Fruit fly (Drosophila melanogaster) whole organism, pupa: ENCODE results near the gene Hou.
A peak's percentile ranks its signal among the peaks of the same experiment; 100 is the strongest.

ENCODE experiments used
- CG10348 ChIP-seq: fragments of 200-800 bp; sonication (Bioruptor generic); IDR thresholded peaks from 2 replicates; pipeline ENCODE4 v1.3.6; 2022; ENCODE audit warnings: missing biosample characterization, missing genetic modification characterization
- CG12605 ChIP-seq: fragments of 200-800 bp; sonication (Bioruptor generic); IDR thresholded peaks from 2 replicates; pipeline ENCODE4 v1.3.6; 2022; ENCODE audit warnings: missing biosample characterization, missing genetic modification characterization
- CG13204 ChIP-seq: fragments of 200-800 bp; sonication (Bioruptor generic); optimal IDR thresholded peaks from 2 replicates; lab custom pipeline; 2018; ENCODE audit warnings: missing biosample characterization, mild to moderate bottlenecking, missing genetic modification characterization, moderate library complexity
- CG14655 ChIP-seq: fragments of 200-800 bp; sonication (Bioruptor generic); optimal IDR thresholded peaks from 3 replicates; lab custom pipeline; 2017; ENCODE audit warnings: mild to moderate bottlenecking, missing biosample characterization, missing genetic modification reagents, missing genetic modification characterization
- CG15710 ChIP-seq: fragments of 200-800 bp; sonication (Bioruptor generic); optimal IDR thresholded peaks from 2 replicates; lab custom pipeline; 2018; ENCODE audit warnings: missing biosample characterization, mild to moderate bottlenecking, missing genetic modification characterization, moderate library complexity
- CG17806 ChIP-seq: fragments of 200-800 bp; sonication (Bioruptor generic); optimal IDR thresholded peaks from 2 replicates; lab custom pipeline; 2018; ENCODE audit warnings: missing biosample characterization, mild to moderate bottlenecking, missing genetic modification characterization, moderate library complexity
- CG32121 ChIP-seq: fragments of 200-800 bp; sonication (Bioruptor generic); IDR thresholded peaks from 2 replicates; pipeline ENCODE4 v1.3.6; 2022; ENCODE audit warnings: missing biosample characterization, missing genetic modification characterization
- CG34367 ChIP-seq: fragments of 200-800 bp; sonication (Bioruptor generic); optimal IDR thresholded peaks from 2 replicates; lab custom pipeline; 2018; ENCODE audit warnings: missing biosample characterization, mild to moderate bottlenecking, missing genetic modification characterization
- CG4496 ChIP-seq: fragments of 200-800 bp; sonication (Bioruptor generic); IDR thresholded peaks from 3 replicates; pipeline ENCODE4 v1.3.6; 2022; ENCODE audit warnings: missing biosample characterization, missing genetic modification characterization
- CG8159 ChIP-seq: fragments of 200-800 bp; sonication (Bioruptor generic); optimal IDR thresholded peaks from 3 replicates; lab custom pipeline; 2018; ENCODE audit warnings: missing biosample characterization, mild to moderate bottlenecking, missing genetic modification characterization, moderate library complexity
- CG8301 ChIP-seq: fragments of 200-800 bp; sonication (Bioruptor generic); optimal IDR thresholded peaks from 2 replicates; lab custom pipeline; 2018; ENCODE audit warnings: missing biosample characterization, mild to moderate bottlenecking, missing genetic modification characterization
- CG9948 ChIP-seq: fragments of 200-800 bp; sonication (Bioruptor generic); optimal IDR thresholded peaks from 2 replicates; lab custom pipeline; 2018; ENCODE audit warnings: missing biosample characterization, mild to moderate bottlenecking, missing genetic modification characterization, moderate library complexity
- D1 ChIP-seq: fragments of 200-800 bp; sonication (Bioruptor generic); optimal IDR thresholded peaks from 2 replicates; lab custom pipeline; 2018; ENCODE audit warnings: missing biosample characterization, mild to moderate bottlenecking, missing genetic modification characterization, moderate library complexity
- EcR ChIP-seq: fragments of 200-800 bp; sonication (Bioruptor generic); optimal IDR thresholded peaks from 3 replicates; lab custom pipeline; 2019; ENCODE audit warnings: missing biosample characterization, missing genetic modification characterization, mild to moderate bottlenecking, moderate library complexity, missing genetic modification reagents
- Ets98B ChIP-seq: fragments of 200-800 bp; sonication (Bioruptor generic); IDR thresholded peaks from 2 replicates; pipeline ENCODE4 v1.3.6; 2022; ENCODE audit warnings: missing biosample characterization, missing genetic modification characterization
- Pif1A ChIP-seq: fragments of 200-800 bp; sonication (Bioruptor generic); optimal IDR thresholded peaks from 3 replicates; lab custom pipeline; 2016; ENCODE audit warnings: missing biosample characterization, missing genetic modification characterization
- Pif1B ChIP-seq: fragments of 200-800 bp; sonication (Bioruptor generic); optimal IDR thresholded peaks from 3 replicates; lab custom pipeline; 2016; ENCODE audit warnings: missing biosample characterization, missing genetic modification characterization
- Snoo ChIP-seq: fragments of 200-800 bp; sonication (Bioruptor generic); optimal IDR thresholded peaks from 3 replicates; lab custom pipeline; 2017; ENCODE audit warnings: missing biosample characterization, mild to moderate bottlenecking, missing genetic modification characterization, inconsistent platforms
- fd96Ca ChIP-seq: fragments of 200-800 bp; sonication (Bioruptor generic); IDR thresholded peaks from 3 replicates; pipeline ENCODE4 v1.3.6; 2022; ENCODE audit warnings: missing biosample characterization, missing genetic modification characterization
- gl ChIP-seq: fragments of 200-800 bp; sonication (Bioruptor generic); optimal IDR thresholded peaks from 2 replicates; lab custom pipeline; 2018; ENCODE audit warnings: missing biosample characterization, mild to moderate bottlenecking, missing genetic modification characterization
- rn ChIP-seq: fragments of 200-800 bp; sonication (Bioruptor generic); IDR thresholded peaks from 2 replicates; pipeline ENCODE4 v1.3.6; 2022; ENCODE audit warnings: missing biosample characterization, missing genetic modification characterization

Gene Hou

dm6 chrX:18617489-18617888 lies 32.8 kb downstream of the Hou start, which contains the start of gene CG15040:
CG15040 (minus strand) TSS chrX:18617589.
- TF ChIP-seq CG8159 (no peak), CG14655 (GFP tag; lab: Kevin White, UChicago) (no peak), CG15710 (tag; lab: Kevin White, UChicago) (no peak), CG13204 (GFP tag; lab: Kevin White, UChicago) (no peak)

dm6 chrX:18613434-18613833 lies 36.8 kb downstream of the Hou start:
- TF ChIP-seq CG17806 (tag; lab: Kevin White, UChicago) (no peak), Pif1B (GFP tag; lab: Kevin White, UChicago) (no peak), CG12605 (GFP tag; lab: Robert Waterston, UW) (no peak), CG9948 (tag; lab: Kevin White, UChicago) (peak; percentile 28), CG32121 (GFP tag; lab: Robert Waterston, UW) (no peak), CG8301 (tag; lab: Kevin White, UChicago) (no peak), EcR (GFP tag; lab: Kevin White, UChicago) (no peak), Snoo (no peak), Pif1A (GFP tag; lab: Kevin White, UChicago) (peak; percentile 17), CG15710 (tag; lab: Kevin White, UChicago) (peak; percentile 40), gl (tag; lab: Kevin White, UChicago) (no peak), CG34367 (tag; lab: Kevin White, UChicago) (peak; percentile 8), CG10348 (no peak), CG13204 (GFP tag; lab: Kevin White, UChicago) (no peak), fd96Ca (GFP tag; lab: Robert Waterston, UW) (0 out of 3 replicates have a peak, but pooled peaks have one; percentile 7), CG8159 (peak; percentile 64), rn (GFP tag; lab: Robert Waterston, UW) (no peak), CG4496 (0 out of 3 replicates have a peak, but pooled peaks have one; percentile 19), Ets98B (GFP tag; lab: Robert Waterston, UW) (no peak), D1 (no peak), CG14655 (GFP tag; lab: Kevin White, UChicago) (peak; percentile 29)
